Worm (Caenorhabditis elegans) whole organism, mixed stage, embryonic: ENCODE results near the gene C04E12.2.

ENCODE experiments used
- M03D4.4 ChIP-seq: sonication (generic microtip); optimal IDR thresholded peaks from 2 replicates; lab custom pipeline; 2017; ENCODE audit warnings: mild to moderate bottlenecking, missing genetic modification characterization, missing compliant biosample characterization
- ceh-83 ChIP-seq: fragments of 200-800 bp; sonication (Bioruptor generic); optimal IDR thresholded peaks from 2 replicates; lab custom pipeline; 2018; ENCODE audit warnings: mild to moderate bottlenecking, missing genetic modification characterization, missing compliant biosample characterization
- ces-1 ChIP-seq: fragments of 150-350 bp; optimal IDR thresholded peaks from 2 replicates; lab custom pipeline; 2014; ENCODE audit warnings: missing biosample characterization, missing genetic modification reagents, missing genetic modification characterization
- cnd-1 ChIP-seq: fragments of 200-800 bp; sonication (Bioruptor generic); optimal IDR thresholded peaks from 2 replicates; lab custom pipeline; 2018; ENCODE audit warnings: mild to moderate bottlenecking, missing genetic modification characterization, missing compliant biosample characterization
- drap-1 ChIP-seq: fragments of 200-800 bp; sonication (Bioruptor generic); optimal IDR thresholded peaks from 3 replicates; lab custom pipeline; 2018; ENCODE audit warnings: mild to moderate bottlenecking, missing genetic modification characterization, missing compliant biosample characterization
- elt-1 ChIP-seq: sonication (generic microtip); optimal IDR thresholded peaks from 2 replicates; lab custom pipeline; 2017; ENCODE audit warnings: missing genetic modification characterization, mild to moderate bottlenecking, missing compliant biosample characterization, antibody characterized with exemption, moderate library complexity, borderline replicate concordance; ENCODE audit not compliant: insufficient read depth
- flh-1 ChIP-seq: fragments of 200-800 bp; sonication (Bioruptor generic); optimal IDR thresholded peaks from 2 replicates; lab custom pipeline; 2018; ENCODE audit warnings: mild to moderate bottlenecking, missing genetic modification characterization, moderate library complexity, missing compliant biosample characterization
- lin-32 ChIP-seq: fragments of 200-800 bp; sonication (Bioruptor generic); optimal IDR thresholded peaks from 2 replicates; lab custom pipeline; 2018; ENCODE audit warnings: mild to moderate bottlenecking, missing genetic modification characterization, missing compliant biosample characterization
- mab-5 ChIP-seq: fragments of 150-350 bp; optimal IDR thresholded peaks from 2 replicates; lab custom pipeline; 2014; ENCODE audit warnings: missing biosample characterization, missing genetic modification characterization
- mep-1 ChIP-seq: fragments of 150-350 bp; optimal IDR thresholded peaks from 2 replicates; lab custom pipeline; 2017; ENCODE audit warnings: missing biosample characterization, missing genetic modification reagents, missing genetic modification characterization, inconsistent platforms
- mls-2 ChIP-seq: sonication (generic microtip); optimal IDR thresholded peaks from 2 replicates; lab custom pipeline; 2016; ENCODE audit warnings: mild to moderate bottlenecking, missing genetic modification characterization, moderate library complexity, missing compliant biosample characterization
- nhr-237 ChIP-seq: fragments of 150-350 bp; optimal IDR thresholded peaks from 2 replicates; lab custom pipeline; 2014; ENCODE audit warnings: missing biosample characterization, missing genetic modification characterization
- nhr-28 ChIP-seq: fragments of 150-350 bp; optimal IDR thresholded peaks from 2 replicates; lab custom pipeline; 2014; ENCODE audit warnings: missing biosample characterization, missing genetic modification characterization
- nhr-76 ChIP-seq: sonication (generic microtip); optimal IDR thresholded peaks from 2 replicates; lab custom pipeline; 2017; ENCODE audit warnings: missing biosample characterization, missing genetic modification characterization
- pha-4 ChIP-seq: fragments of 150-350 bp; optimal IDR thresholded peaks from 2 replicates; lab custom pipeline; 2018; ENCODE audit warnings: missing biosample characterization, missing genetic modification reagents, missing genetic modification characterization
- sem-2 ChIP-seq: fragments of 200-800 bp; sonication (Bioruptor generic); optimal IDR thresholded peaks from 2 replicates; lab custom pipeline; 2018; ENCODE audit warnings: mild to moderate bottlenecking, missing genetic modification characterization, missing compliant biosample characterization
- snpc-4 ChIP-seq: fragments of 150-350 bp; optimal IDR thresholded peaks from 2 replicates; lab custom pipeline; 2014; ENCODE audit warnings: missing biosample characterization, missing genetic modification characterization
- sptf-1 ChIP-seq: sonication (generic microtip); optimal IDR thresholded peaks from 2 replicates; lab custom pipeline; 2017; ENCODE audit warnings: mild to moderate bottlenecking, missing genetic modification characterization, moderate library complexity, missing compliant biosample characterization
- zip-8 ChIP-seq: fragments of 150-350 bp; optimal IDR thresholded peaks from 2 replicates; lab custom pipeline; 2014; ENCODE audit warnings: missing biosample characterization, missing genetic modification characterization
- ztf-11 ChIP-seq: fragments of 150-350 bp; optimal IDR thresholded peaks from 2 replicates; lab custom pipeline; 2014; ENCODE audit warnings: missing biosample characterization, missing genetic modification characterization

Gene C04E12.2

DNA sequence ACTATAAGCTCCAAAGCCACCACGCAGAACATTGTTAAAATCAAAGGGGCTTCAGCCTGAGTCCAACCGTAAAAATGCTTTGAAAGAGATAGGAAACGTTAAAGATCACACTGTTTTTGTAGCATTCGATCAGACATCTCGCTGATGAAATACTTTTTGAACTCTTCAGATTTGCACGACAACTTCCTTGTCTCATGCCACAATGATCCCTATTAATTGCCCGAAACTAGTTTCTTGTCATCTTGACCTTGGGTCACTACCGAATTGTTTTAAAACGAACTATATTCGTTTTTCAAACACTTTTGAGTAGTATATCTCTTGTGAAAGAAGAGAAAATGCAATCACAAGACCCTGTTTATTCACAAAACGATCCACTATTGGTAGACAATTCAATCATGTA is 50.1 kb downstream of the C04E12.2 start, which contains the start of gene T20D4.3:
Gene T20D4.3, plus strand, starts transcription at position 301 of the 400 bp plus-strand sequence.
- TF ChIP-seq mep-1 (no peak), lin-32 (GFP tag; lab: Kevin White, UChicago) (no peak), nhr-237 (no peak), nhr-76 (tag; lab: Kevin White, UChicago) (no peak), cnd-1 (tag; lab: Kevin White, UChicago) (no peak), ceh-83 (GFP tag; lab: Kevin White, UChicago) (no peak), drap-1 (GFP tag; lab: Kevin White, UChicago) (no peak), ztf-11 (tag; lab: Kevin White, UChicago) (no peak), M03D4.4 (tag; lab: Kevin White, UChicago) (no peak), elt-1 (tag; lab: Kevin White, UChicago) (no peak), snpc-4 (tag; lab: Kevin White, UChicago) (no peak), zip-8 (tag; lab: Kevin White, UChicago) (no peak), mab-5 (tag; lab: Kevin White, UChicago) (no peak), sem-2 (GFP tag; lab: Kevin White, UChicago) (no peak), nhr-28 (tag; lab: Kevin White, UChicago) (no peak), pha-4 (tag; lab: Kevin White, UChicago) (no peak), ces-1 (GFP tag; lab: Kevin White, UChicago) (no peak), mls-2 (tag; lab: Kevin White, UChicago) (no peak), flh-1 (GFP tag; lab: Kevin White, UChicago) (no peak), sptf-1 (no peak)
